Fruit fly (Drosophila melanogaster): ENCODE data around the gene Alp1.
A peak's percentile ranks its signal among the peaks of the same experiment; 100 is the strongest.

Gene Alp1

dm6 chr3L:21460149-21460873 lies 15.7 kb upstream of the Alp1 start:
- TF ChIP-seq Snoo (tag; optimal IDR thresholded peaks at IDR 0.05) (no peak), CG32121 (GFP tag; IDR thresholded peaks at IDR 0.05) (no peak), CG8301 (tag; optimal IDR thresholded peaks at IDR 0.05) (no peak), CG13204 (GFP tag; optimal IDR thresholded peaks at IDR 0.05) (no peak), CG10348 (GFP tag; IDR thresholded peaks at IDR 0.05) (no peak), CG8159 (tag; optimal IDR thresholded peaks at IDR 0.05) (no peak), gl (tag; optimal IDR thresholded peaks at IDR 0.05) (no peak), fd96Ca (GFP tag; IDR thresholded peaks at IDR 0.05) (no peak), CG17806 (tag; optimal IDR thresholded peaks at IDR 0.05) (no peak), CG34367 (tag; optimal IDR thresholded peaks at IDR 0.05) (no peak), CG15710 (tag; optimal IDR thresholded peaks at IDR 0.05) (no peak), EcR (GFP tag; optimal IDR thresholded peaks at IDR 0.05) (no peak), CG4496 (GFP tag; IDR thresholded peaks at IDR 0.05) (no peak), D1 (tag; optimal IDR thresholded peaks at IDR 0.05) (no peak), CG12605 (GFP tag; IDR thresholded peaks at IDR 0.05) (no peak)

- TF ChIP-seq CG9948 (tag; optimal IDR thresholded peaks at IDR 0.05) = no peak
- no peak for TF ChIP-seq CG14655 (GFP tag; optimal IDR thresholded peaks at IDR 0.05)
- no peak for TF ChIP-seq CG17806 (tag; optimal IDR thresholded peaks at IDR 0.05)
- no peak for TF ChIP-seq D1 (tag; optimal IDR thresholded peaks at IDR 0.05)
- no peak for TF ChIP-seq EcR (GFP tag; optimal IDR thresholded peaks at IDR 0.05)
- no peak for TF ChIP-seq CG34367 (tag; optimal IDR thresholded peaks at IDR 0.05)
- no peak for TF ChIP-seq Ets98B (GFP tag; IDR thresholded peaks at IDR 0.05)
- TF ChIP-seq Pif1B (GFP tag; optimal IDR thresholded peaks at IDR 0.05) = no peak
- no peak for TF ChIP-seq CG13204 (GFP tag; optimal IDR thresholded peaks at IDR 0.05)
- TF ChIP-seq Snoo (tag; optimal IDR thresholded peaks at IDR 0.05) = no peak
- no peak for TF ChIP-seq CG4496 (GFP tag; IDR thresholded peaks at IDR 0.05)
- no peak for TF ChIP-seq CG10348 (GFP tag; IDR thresholded peaks at IDR 0.05)
- TF ChIP-seq CG8159 (tag; optimal IDR thresholded peaks at IDR 0.05) = no peak
- TF ChIP-seq Pif1A (GFP tag; optimal IDR thresholded peaks at IDR 0.05) = no peak
- no peak for TF ChIP-seq CG15710 (tag; optimal IDR thresholded peaks at IDR 0.05)
Measured at dm6 chr3L:21458736-21459135, 14.1 kb upstream of the Alp1 start.

- no peak for TF ChIP-seq CG15710 (tag; optimal IDR thresholded peaks at IDR 0.05)
- no peak for TF ChIP-seq gl (tag; optimal IDR thresholded peaks at IDR 0.05)
- no peak for TF ChIP-seq Pif1A (GFP tag; optimal IDR thresholded peaks at IDR 0.05)
- no peak for TF ChIP-seq rn (GFP tag; IDR thresholded peaks at IDR 0.05)
- TF ChIP-seq EcR (GFP tag; optimal IDR thresholded peaks at IDR 0.05) = no peak
- no peak for TF ChIP-seq CG32121 (GFP tag; IDR thresholded peaks at IDR 0.05)
- TF ChIP-seq CG34367 (tag; optimal IDR thresholded peaks at IDR 0.05) = no peak
Measured at dm6 chr3L:21455196-21455595, 10.6 kb upstream of the Alp1 start.

- TF ChIP-seq CG8159 (tag; optimal IDR thresholded peaks at IDR 0.05) (peak; percentile 71), gl (tag; optimal IDR thresholded peaks at IDR 0.05) (peak; percentile 32), CG8301 (tag; optimal IDR thresholded peaks at IDR 0.05) (peak; percentile 34), EcR (GFP tag; optimal IDR thresholded peaks at IDR 0.05) (no peak), fd96Ca (GFP tag; IDR thresholded peaks at IDR 0.05) (no peak), Ets98B (GFP tag; IDR thresholded peaks at IDR 0.05) (no peak), CG34367 (tag; optimal IDR thresholded peaks at IDR 0.05) (peak; percentile 61), CG14655 (GFP tag; optimal IDR thresholded peaks at IDR 0.05) (peak; percentile 56), CG12605 (GFP tag; IDR thresholded peaks at IDR 0.05) (no peak), CG32121 (GFP tag; IDR thresholded peaks at IDR 0.05) (no peak), D1 (tag; optimal IDR thresholded peaks at IDR 0.05) (no peak), CG17806 (tag; optimal IDR thresholded peaks at IDR 0.05) (peak; percentile 72), CG13204 (GFP tag; optimal IDR thresholded peaks at IDR 0.05) (no peak), Snoo (tag; optimal IDR thresholded peaks at IDR 0.05) (no peak), CG15710 (tag; optimal IDR thresholded peaks at IDR 0.05) (peak; percentile 65), CG9948 (tag; optimal IDR thresholded peaks at IDR 0.05) (peak; percentile 70), rn (GFP tag; IDR thresholded peaks at IDR 0.05) (no peak), Pif1B (GFP tag; optimal IDR thresholded peaks at IDR 0.05) (peak; percentile 57), Pif1A (GFP tag; optimal IDR thresholded peaks at IDR 0.05) (peak; percentile 70), CG4496 (GFP tag; IDR thresholded peaks at IDR 0.05) (0 out of 3 replicates have a peak, but pooled peaks have one; percentile 23)
Measured at dm6 chr3L:21453623-21454022, 9.0 kb upstream of the Alp1 start.

- TF ChIP-seq D1 (tag; optimal IDR thresholded peaks at IDR 0.05) (no peak), Snoo (tag; optimal IDR thresholded peaks at IDR 0.05) (no peak), CG8159 (tag; optimal IDR thresholded peaks at IDR 0.05) (no peak), CG13204 (GFP tag; optimal IDR thresholded peaks at IDR 0.05) (no peak), CG14655 (GFP tag; optimal IDR thresholded peaks at IDR 0.05) (no peak), CG34367 (tag; optimal IDR thresholded peaks at IDR 0.05) (no peak), Pif1B (GFP tag; optimal IDR thresholded peaks at IDR 0.05) (no peak), fd96Ca (GFP tag; IDR thresholded peaks at IDR 0.05) (no peak), Ets98B (GFP tag; IDR thresholded peaks at IDR 0.05) (no peak)
Measured at dm6 chr3L:21450486-21450885, 5.9 kb upstream of the Alp1 start.

dm6 chr3L:21449336-21449735 lies 4.7 kb upstream of the Alp1 start:
- TF ChIP-seq D1 (tag; optimal IDR thresholded peaks at IDR 0.05) (no peak), CG10348 (GFP tag; IDR thresholded peaks at IDR 0.05) (no peak), Pif1A (GFP tag; optimal IDR thresholded peaks at IDR 0.05) (no peak), CG8159 (tag; optimal IDR thresholded peaks at IDR 0.05) (no peak), Pif1B (GFP tag; optimal IDR thresholded peaks at IDR 0.05) (no peak), CG34367 (tag; optimal IDR thresholded peaks at IDR 0.05) (no peak), CG14655 (GFP tag; optimal IDR thresholded peaks at IDR 0.05) (no peak), CG12605 (GFP tag; IDR thresholded peaks at IDR 0.05) (no peak), CG17806 (tag; optimal IDR thresholded peaks at IDR 0.05) (no peak), fd96Ca (GFP tag; IDR thresholded peaks at IDR 0.05) (no peak), CG13204 (GFP tag; optimal IDR thresholded peaks at IDR 0.05) (no peak), CG8301 (tag; optimal IDR thresholded peaks at IDR 0.05) (no peak), rn (GFP tag; IDR thresholded peaks at IDR 0.05) (no peak), Snoo (tag; optimal IDR thresholded peaks at IDR 0.05) (no peak), CG4496 (GFP tag; IDR thresholded peaks at IDR 0.05) (no peak), gl (tag; optimal IDR thresholded peaks at IDR 0.05) (no peak), EcR (GFP tag; optimal IDR thresholded peaks at IDR 0.05) (no peak), CG15710 (tag; optimal IDR thresholded peaks at IDR 0.05) (no peak)
